Worm (Caenorhabditis elegans) whole organism, midembryonic: Measurements from ENCODE around the gene C36C9.4.
"Not testable (repeated sequence)": the region's sequence is repeated elsewhere in the genome, so short reads cannot be mapped to it uniquely, and the experiment has no call there.

Source experiments
- T22C8.4 ChIP-seq: fragments of 200-800 bp; sonication (Bioruptor generic); IDR thresholded peaks from 2 replicates; pipeline ENCODE4 v1.3.6; 2022; ENCODE audit warnings: missing genetic modification characterization, missing compliant biosample characterization
- cog-1 ChIP-seq: sonication (generic microtip); optimal IDR thresholded peaks from 2 replicates; lab custom pipeline; 2016; ENCODE audit warnings: missing genetic modification characterization, missing compliant biosample characterization
- flt-1 ChIP-seq: fragments of 200-800 bp; sonication (Bioruptor generic); IDR thresholded peaks from 2 replicates; pipeline ENCODE4 v1.3.6; 2022; ENCODE audit warnings: missing genetic modification characterization, missing compliant biosample characterization
- klf-2 ChIP-seq: fragments of 200-800 bp; sonication (Bioruptor generic); conservative IDR thresholded peaks from 2 replicates; pipeline ENCODE4 v1.3.6; 2022; ENCODE audit warnings: missing genetic modification reagents, missing genetic modification characterization, missing compliant biosample characterization
- med-1 ChIP-seq: sonication (generic microtip); optimal IDR thresholded peaks from 2 replicates; lab custom pipeline; 2017; ENCODE audit warnings: missing genetic modification characterization, mild to moderate bottlenecking, missing compliant biosample characterization, antibody characterized with exemption, missing genetic modification reagents; ENCODE audit not compliant: insufficient read depth
- ref-1 ChIP-seq: fragments of 200-800 bp; sonication (Bioruptor generic); conservative IDR thresholded peaks from 2 replicates; pipeline ENCODE4 v1.3.6; 2022; ENCODE audit warnings: missing genetic modification reagents, missing genetic modification characterization, missing compliant biosample characterization
- tab-1 ChIP-seq: fragments of 200-800 bp; sonication (Bioruptor generic); IDR thresholded peaks from 2 replicates; pipeline ENCODE4 v1.3.6; 2022; ENCODE audit warnings: missing genetic modification characterization, missing compliant biosample characterization
- ztf-23 ChIP-seq: fragments of 200-800 bp; sonication (Bioruptor generic); IDR thresholded peaks from 2 replicates; pipeline ENCODE4 v1.3.6; 2022; ENCODE audit warnings: missing genetic modification reagents, missing genetic modification characterization, missing compliant biosample characterization
- ztf-29 ChIP-seq: fragments of 200-800 bp; sonication (Bioruptor generic); IDR thresholded peaks from 2 replicates; pipeline ENCODE4 v1.3.6; 2022; ENCODE audit warnings: missing genetic modification reagents, missing genetic modification characterization, missing compliant biosample characterization

The C36C9.4 gene

ce11 chrX:1696879-1697278 is at the start of gene C36C9.4:
Gene C36C9.4, minus strand, starts transcription at chrX:1696979.
- TF ChIP-seq ref-1; ztf-29 (GFP tag; lab: Robert Waterston, UW); ztf-23: not testable (repeated sequence)

ce11 chrX:1746117-1746516 is 49.3 kb upstream of the C36C9.4 start, which contains the start of gene Y75D11A.3:
Gene Y75D11A.3, minus strand, starts transcription at chrX:1746217.
- not testable (repeated sequence) for TF ChIP-seq med-1 (GFP tag; lab: Kevin White, UChicago); ref-1; cog-1 (tag; lab: Kevin White, UChicago)

- not testable (repeated sequence) for TF ChIP-seq flt-1 (GFP tag; lab: Robert Waterston, UW); ref-1; cog-1 (tag; lab: Kevin White, UChicago)
Measured at ce11 chrX:1742530-1742929, 45.8 kb upstream of the C36C9.4 start, which contains the start of gene Y75D11A.2. Gene Y75D11A.2, plus strand, starts transcription at chrX:1742830.

DNA sequence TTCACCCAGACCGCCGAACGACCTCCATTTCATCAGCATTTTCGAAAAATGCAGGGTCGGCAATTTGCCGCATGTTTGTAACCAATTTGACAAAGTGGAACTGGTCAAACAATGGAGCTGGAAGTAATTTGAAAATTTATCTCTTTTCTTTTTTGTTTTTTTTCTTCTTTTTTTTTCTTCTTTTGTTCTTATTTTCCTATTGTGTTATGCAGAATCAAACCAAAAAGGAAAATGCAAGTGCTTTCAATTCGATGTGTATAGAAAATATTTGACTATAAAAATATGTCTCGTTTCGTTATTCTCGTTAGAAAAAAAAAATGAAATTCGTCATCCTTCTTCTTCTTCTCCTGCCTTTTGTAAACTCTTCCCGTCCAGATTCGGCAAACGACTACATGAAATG is 40.8 kb upstream of the C36C9.4 start, which contains the start of gene F07G6.10:
TSS of gene F07G6.10 (plus strand) at position 301 of the 400 bp plus-strand sequence.
- no peak for TF ChIP-seq flt-1 (GFP tag; lab: Robert Waterston, UW)
- TF ChIP-seq ztf-23 = no peak
- TF ChIP-seq ref-1 = no peak
- TF ChIP-seq ztf-29 (GFP tag; lab: Robert Waterston, UW) = no peak
- no peak for TF ChIP-seq klf-2 (GFP tag; lab: Robert Waterston, UW)
- no peak for TF ChIP-seq T22C8.4 (GFP tag; lab: Robert Waterston, UW)
- no peak for TF ChIP-seq med-1 (GFP tag; lab: Kevin White, UChicago)
- TF ChIP-seq tab-1 = no peak
- TF ChIP-seq cog-1 (tag; lab: Kevin White, UChicago) = no peak

DNA sequence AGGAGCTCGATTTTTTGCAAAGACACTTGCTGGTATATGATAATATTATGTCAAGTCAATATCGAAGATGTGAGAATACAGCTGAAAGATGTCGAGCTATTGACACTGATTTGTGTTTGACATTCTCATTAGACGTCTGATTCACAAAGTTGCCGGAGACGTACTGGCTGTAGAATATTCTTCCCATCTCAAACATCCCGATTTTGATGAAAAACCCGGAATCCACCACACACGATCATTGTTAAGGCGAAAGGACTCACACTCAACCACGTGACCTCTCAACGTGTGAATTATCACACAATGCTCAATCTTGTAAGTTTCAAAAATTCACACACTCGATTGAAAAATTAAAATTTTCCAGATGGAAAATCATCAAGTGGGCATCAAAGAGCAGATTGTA is 39.2 kb upstream of the C36C9.4 start, which contains the start of gene F07G6.12:
TSS of gene F07G6.12 (plus strand) at position 301 of the 400 bp plus-strand sequence.
- TF ChIP-seq flt-1 (GFP tag; lab: Robert Waterston, UW) (no peak), tab-1 (no peak), klf-2 (GFP tag; lab: Robert Waterston, UW) (no peak), ref-1 (no peak), med-1 (GFP tag; lab: Kevin White, UChicago) (no peak)

ce11 chrX:1729558-1729957 is 32.8 kb upstream of the C36C9.4 start, which contains the start of gene dgn-3:
Gene dgn-3, plus strand, starts transcription at chrX:1729858.
- no peak for TF ChIP-seq tab-1
- TF ChIP-seq ztf-23 = no peak
- TF ChIP-seq T22C8.4 (GFP tag; lab: Robert Waterston, UW) = no peak
- no peak for TF ChIP-seq ref-1
- TF ChIP-seq ztf-29 (GFP tag; lab: Robert Waterston, UW) = no peak
- no peak for TF ChIP-seq klf-2 (GFP tag; lab: Robert Waterston, UW)
- no peak for TF ChIP-seq cog-1 (tag; lab: Kevin White, UChicago)
- TF ChIP-seq flt-1 (GFP tag; lab: Robert Waterston, UW) = no peak
- TF ChIP-seq med-1 (GFP tag; lab: Kevin White, UChicago) = no peak

DNA sequence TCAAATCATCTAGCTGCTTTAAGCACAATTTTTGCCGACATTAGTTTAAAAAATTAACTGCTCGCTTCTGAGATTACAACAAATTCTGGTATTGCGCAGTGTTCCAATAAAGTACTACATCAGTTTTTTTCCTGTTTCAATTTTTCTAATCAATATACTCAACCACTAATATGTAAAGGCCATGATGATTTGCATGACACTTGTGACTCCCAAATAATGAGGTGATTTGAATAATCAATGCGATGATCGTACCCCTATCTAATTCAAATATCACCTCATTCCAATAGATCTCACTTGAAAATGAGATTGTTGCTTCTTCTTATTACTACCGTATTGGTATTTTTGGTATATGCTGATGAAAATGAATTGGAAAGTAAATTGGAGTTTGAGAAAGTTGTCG is 30.3 kb upstream of the C36C9.4 start, which contains the start of gene F07G6.2:
TSS of gene F07G6.2 (plus strand) at position 301 of the 400 bp plus-strand sequence.
- TF ChIP-seq ztf-29 (GFP tag; lab: Robert Waterston, UW) = no peak

DNA sequence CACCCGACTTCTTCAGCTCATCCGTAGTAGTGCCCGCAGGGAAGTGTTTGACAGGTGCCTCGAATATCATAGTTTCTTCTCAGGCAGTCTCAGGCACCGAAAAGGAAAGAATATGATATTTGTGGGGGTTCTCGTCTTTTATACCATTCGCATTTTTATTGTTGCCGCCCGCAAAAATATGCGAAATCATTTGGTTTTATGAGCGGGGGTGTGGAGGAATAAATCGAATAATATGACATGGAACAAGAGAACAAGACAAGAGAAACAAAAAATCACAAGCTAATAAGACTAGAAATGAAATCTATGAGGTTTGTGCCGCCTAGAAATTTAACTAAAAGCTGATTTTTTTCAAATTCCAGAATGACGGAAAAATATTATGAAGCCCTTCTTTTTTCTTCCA is 23.6 kb upstream of the C36C9.4 start, which contains the start of gene F07G6.8:
TSS of gene F07G6.8 (minus strand) at position 101 of the 400 bp plus-strand sequence.
- TF ChIP-seq ztf-29 (GFP tag; lab: Robert Waterston, UW) = no peak
- no peak for TF ChIP-seq ref-1
- TF ChIP-seq cog-1 (tag; lab: Kevin White, UChicago) = no peak

ce11 chrX:1718479-1718878 is 21.7 kb upstream of the C36C9.4 start, which contains the start of gene fbxa-53:
Gene fbxa-53, minus strand, starts transcription at chrX:1718579.
- TF ChIP-seq ref-1 = no peak
- no peak for TF ChIP-seq ztf-23
- TF ChIP-seq T22C8.4 (GFP tag; lab: Robert Waterston, UW) = no peak
- TF ChIP-seq ztf-29 (GFP tag; lab: Robert Waterston, UW) = no peak
- TF ChIP-seq tab-1 = no peak
- TF ChIP-seq flt-1 (GFP tag; lab: Robert Waterston, UW) = no peak
- TF ChIP-seq cog-1 (tag; lab: Kevin White, UChicago) = no peak
- no peak for TF ChIP-seq med-1 (GFP tag; lab: Kevin White, UChicago)
- TF ChIP-seq klf-2 (GFP tag; lab: Robert Waterston, UW) = no peak

ce11 chrX:1712538-1712937 is 15.8 kb upstream of the C36C9.4 start, which contains the start of gene fbxa-52:
Gene fbxa-52, minus strand, starts transcription at chrX:1712638.
- TF ChIP-seq cog-1 (tag; lab: Kevin White, UChicago) (no peak), med-1 (GFP tag; lab: Kevin White, UChicago) (no peak), ztf-23 (no peak), klf-2 (GFP tag; lab: Robert Waterston, UW) (no peak), tab-1 (no peak)

DNA sequence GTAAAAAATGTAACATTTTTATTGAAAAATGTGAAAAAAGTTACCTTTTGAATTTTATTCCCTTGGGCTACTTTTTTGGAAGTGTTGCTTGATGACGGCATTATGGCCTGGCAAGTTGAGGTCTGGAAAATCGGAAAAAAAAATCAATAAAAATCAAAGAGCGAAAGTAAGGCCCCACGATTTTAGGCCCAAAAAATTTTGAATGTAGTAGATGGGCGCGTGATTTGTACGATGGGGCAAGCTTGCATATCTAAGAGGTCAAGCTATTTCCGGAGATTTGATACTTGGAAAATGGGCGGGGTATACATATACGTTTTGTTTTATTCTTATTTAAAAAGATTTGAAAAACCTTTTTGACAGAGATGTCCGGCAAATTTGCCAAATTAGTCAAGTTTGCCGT is 9.8 kb upstream of the C36C9.4 start, which contains the start of gene F07G6.5:
TSS of gene F07G6.5 (minus strand) at position 101 of the 400 bp plus-strand sequence.
- TF ChIP-seq ztf-29 (GFP tag; lab: Robert Waterston, UW) (no peak), cog-1 (tag; lab: Kevin White, UChicago) (no peak), T22C8.4 (GFP tag; lab: Robert Waterston, UW) (no peak), med-1 (GFP tag; lab: Kevin White, UChicago) (no peak), ztf-23 (no peak), klf-2 (GFP tag; lab: Robert Waterston, UW) (no peak), ref-1 (no peak), flt-1 (GFP tag; lab: Robert Waterston, UW) (no peak), tab-1 (no peak)
